Fruit fly (Drosophila melanogaster): ENCODE measurements around the gene CG31559.

dm6 chr3R:6196416-6196815 lies 39.4 kb upstream of the CG31559 start:
- TF ChIP-seq psq (GFP tag; optimal IDR thresholded peaks at IDR 0.05) (no peak), Hnf4 (GFP tag; optimal IDR thresholded peaks at IDR 0.05) (no peak), h (GFP tag; optimal IDR thresholded peaks at IDR 0.05) (no peak), tai (GFP tag; optimal IDR thresholded peaks at IDR 0.05) (no peak), jim (GFP tag; optimal IDR thresholded peaks at IDR 0.05) (no peak)

Measured in whole organism, wandering third instar larva.